Worm (Caenorhabditis elegans) whole organism, L3 larva: ENCODE measurements around the gene lam-1.

Experiments used
- aly-2 ChIP-seq: fragments of 150-350 bp; optimal IDR thresholded peaks from 2 replicates; lab custom pipeline; 2014; ENCODE audit warnings: missing biosample characterization, missing genetic modification characterization
- daf-12 ChIP-seq: fragments of 150-350 bp; optimal IDR thresholded peaks from 2 replicates; lab custom pipeline; 2014; ENCODE audit warnings: missing biosample characterization, missing genetic modification reagents, missing genetic modification characterization
- hmg-11 ChIP-seq: sonication (generic microtip); optimal IDR thresholded peaks from 2 replicates; lab custom pipeline; 2016; ENCODE audit warnings: missing genetic modification characterization, missing compliant biosample characterization
- lin-15B ChIP-seq: fragments of 150-350 bp; optimal IDR thresholded peaks from 2 replicates; lab custom pipeline; 2014; ENCODE audit warnings: missing biosample characterization, missing genetic modification characterization
- mdl-1 ChIP-seq: fragments of 150-350 bp; optimal IDR thresholded peaks from 2 replicates; lab custom pipeline; 2014; ENCODE audit warnings: missing biosample characterization, missing genetic modification characterization
- nhr-25 ChIP-seq: sonication (generic microtip); optimal IDR thresholded peaks from 2 replicates; lab custom pipeline; 2017; ENCODE audit warnings: missing biosample characterization, missing genetic modification characterization
- nhr-76 ChIP-seq: fragments of 150-350 bp; sonication (generic microtip); optimal IDR thresholded peaks from 5 replicates; lab custom pipeline; 2014; ENCODE audit warnings: missing biosample characterization, missing genetic modification characterization
- sea-2 ChIP-seq: fragments of 150-350 bp; sonication (generic microtip); optimal IDR thresholded peaks from 4 replicates; lab custom pipeline; 2014; ENCODE audit warnings: missing biosample characterization, missing genetic modification reagents, missing genetic modification characterization
- unc-39 ChIP-seq: sonication (generic microtip); optimal IDR thresholded peaks from 4 replicates; lab custom pipeline; 2017; ENCODE audit warnings: missing biosample characterization, missing genetic modification characterization
- unc-62 ChIP-seq: fragments of 150-350 bp; sonication (generic microtip); optimal IDR thresholded peaks from 4 replicates; lab custom pipeline; 2014; ENCODE audit warnings: missing biosample characterization, missing genetic modification reagents, missing genetic modification characterization
- ztf-4 ChIP-seq: fragments of 150-350 bp; optimal IDR thresholded peaks from 2 replicates; lab custom pipeline; 2014; ENCODE audit warnings: missing biosample characterization, missing genetic modification characterization

DNA sequence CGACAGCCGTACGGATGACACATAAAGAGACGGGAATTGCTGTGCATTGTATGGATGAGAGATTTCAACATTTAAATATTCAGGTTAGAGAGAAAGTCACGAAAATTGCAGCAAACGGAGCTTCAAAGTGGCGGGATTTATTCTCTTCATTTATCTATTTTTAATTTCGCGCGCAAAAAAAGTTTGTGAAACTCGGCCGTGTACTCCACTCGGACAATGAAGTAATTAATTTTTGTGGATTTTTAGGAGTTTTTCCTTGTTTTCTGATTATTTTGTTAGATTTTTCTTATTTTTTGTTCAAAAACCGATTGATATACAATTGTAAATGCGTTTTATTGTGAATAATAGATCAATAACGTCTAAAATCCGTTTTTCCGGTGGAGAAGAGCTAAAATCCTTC lies 14.9 kb downstream of the lam-1 start:
- no peak for TF ChIP-seq unc-39 (tag; lab: Kevin White, UChicago)
- no peak for TF ChIP-seq nhr-76 (tag; lab: Kevin White, UChicago)
- TF ChIP-seq aly-2 (tag; lab: Kevin White, UChicago): no peak
- no peak for TF ChIP-seq hmg-11 (tag; lab: Kevin White, UChicago)
- TF ChIP-seq daf-12 (tag; lab: Kevin White, UChicago): no peak
- TF ChIP-seq ztf-4 (tag; lab: Kevin White, UChicago): no peak
- no peak for TF ChIP-seq mdl-1 (tag; lab: Kevin White, UChicago)
- peak; percentile 26 for TF ChIP-seq lin-15B (tag; lab: Kevin White, UChicago)
- no peak for TF ChIP-seq nhr-25 (tag; lab: Kevin White, UChicago)
- TF ChIP-seq sea-2 (GFP tag; lab: Kevin White, UChicago): no peak
- no peak for TF ChIP-seq unc-62
